Worm (Caenorhabditis elegans): Measurements from ENCODE around the gene ZC13.2.

The ZC13.2 gene

DNA sequence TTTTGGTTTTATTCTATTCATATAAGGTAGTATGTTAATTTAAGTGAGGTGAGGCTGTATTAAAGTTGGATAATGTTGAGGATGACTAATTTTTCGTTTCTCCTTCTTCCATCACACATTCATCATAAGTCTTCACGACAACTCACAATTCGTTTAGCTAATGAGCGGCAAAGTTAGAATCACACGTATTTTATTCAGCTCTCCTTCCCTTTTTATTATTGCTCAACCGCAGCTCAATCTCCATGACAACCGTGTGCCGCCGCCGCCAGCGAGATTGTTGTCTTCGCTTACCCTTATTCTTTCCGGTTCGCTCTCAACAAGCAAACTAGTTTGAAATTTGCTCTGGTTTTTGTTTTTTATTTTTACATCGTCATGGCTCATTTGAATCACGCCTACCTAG is at the start of gene ZC13.2:
TSS of gene ZC13.2 (plus strand) at position 301 of the 400 bp plus-strand sequence.
- TF ChIP-seq sox-4 (tag; optimal IDR thresholded peaks at IDR 0.05) = no peak
- TF ChIP-seq ceh-8 (GFP tag; optimal IDR thresholded peaks at IDR 0.05) = peak; percentile 25
- no peak for TF ChIP-seq ceh-88 (GFP tag; IDR thresholded peaks at IDR 0.05)
- no peak for TF ChIP-seq elt-3 (tag; optimal IDR thresholded peaks at IDR 0.05)
- peak; percentile 61 for TF ChIP-seq fkh-8 (tag; optimal IDR thresholded peaks at IDR 0.05)

DNA sequence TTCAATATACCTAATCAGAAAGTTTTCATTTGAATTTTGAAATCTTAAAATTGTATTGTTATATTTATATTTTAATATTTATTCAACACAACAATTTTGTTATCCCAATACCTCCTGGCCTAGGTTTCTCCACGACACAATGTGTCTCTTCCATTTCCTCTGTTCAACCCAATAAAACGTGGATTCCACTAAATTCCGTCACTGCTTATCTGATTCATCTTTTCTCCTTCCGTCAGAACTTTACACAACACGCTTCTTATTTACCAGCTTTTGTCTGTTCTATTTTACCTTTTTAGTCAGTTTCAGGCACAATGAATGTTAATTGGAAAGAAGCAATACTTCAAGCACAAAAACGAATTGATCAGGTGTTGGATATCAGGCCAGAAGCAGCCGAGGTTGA is 46.0 kb upstream of the ZC13.2 start, which contains the start of gene F39H12.1:
TSS of gene F39H12.1 (plus strand) at position 301 of the 400 bp plus-strand sequence.
- no peak for TF ChIP-seq efl-1 (optimal IDR thresholded peaks at IDR 0.05)
- TF ChIP-seq efl-1 (GFP tag; optimal IDR thresholded peaks at IDR 0.05 in 1 of 2) = peak in 1 of 2 experiments; percentile 63
- no peak for TF ChIP-seq ces-1 (GFP tag; optimal IDR thresholded peaks at IDR 0.05)
- TF ChIP-seq snpc-4 (tag; optimal IDR thresholded peaks at IDR 0.05) = no peak

DNA sequence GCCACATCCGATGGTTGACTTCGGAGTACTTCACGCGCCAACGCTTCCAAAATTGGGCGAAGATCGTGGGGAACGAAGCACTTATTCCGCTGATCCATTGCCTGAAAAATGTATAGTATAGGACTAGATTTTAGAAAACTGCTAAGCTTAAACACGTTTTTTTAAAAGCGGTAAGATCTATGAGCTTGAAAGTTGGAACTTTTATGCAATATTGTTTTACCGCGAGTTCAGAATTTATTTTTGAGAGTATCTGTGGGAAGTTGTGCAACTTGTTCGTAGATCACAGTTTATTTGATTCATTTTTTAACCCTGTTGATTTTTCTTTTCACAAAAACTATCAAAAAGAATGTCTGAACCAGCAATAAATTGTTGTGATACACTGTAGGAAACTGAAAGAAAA is 39.1 kb upstream of the ZC13.2 start, which contains the start of gene F39H12.3:
TSS of gene F39H12.3 (minus strand) at position 101 of the 400 bp plus-strand sequence.
- no peak for TF ChIP-seq rnt-1 (tag; optimal IDR thresholded peaks at IDR 0.05)
- no peak for TF ChIP-seq pqm-1 (tag; optimal IDR thresholded peaks at IDR 0.05)
- no peak for TF ChIP-seq mab-9 (GFP tag; IDR thresholded peaks at IDR 0.05)
- no peak for TF ChIP-seq F16B12.6 (tag; optimal IDR thresholded peaks at IDR 0.05)
- TF ChIP-seq C04F5.9 (tag; optimal IDR thresholded peaks at IDR 0.05) = no peak
- TF ChIP-seq mef-2 (tag; optimal IDR thresholded peaks at IDR 0.05) = no peak
- TF ChIP-seq sox-4 (tag; optimal IDR thresholded peaks at IDR 0.05) = no peak
- no peak for TF ChIP-seq hlh-4 (tag; optimal IDR thresholded peaks at IDR 0.05)
- no peak for TF ChIP-seq nhr-237 (tag; optimal IDR thresholded peaks at IDR 0.05)
- TF ChIP-seq lir-3 (tag; optimal IDR thresholded peaks at IDR 0.05; ENCODE audit: poor library complexity) = no peak
- TF ChIP-seq ztf-4 (tag; optimal IDR thresholded peaks at IDR 0.05) = no peak
- no peak for TF ChIP-seq zip-4 (GFP tag; optimal IDR thresholded peaks at IDR 0.05)
- no peak for TF ChIP-seq nhr-47 (tag; optimal IDR thresholded peaks at IDR 0.05)
- TF ChIP-seq nhr-77 (tag; optimal IDR thresholded peaks at IDR 0.05) = no peak
- no peak for TF ChIP-seq nhr-19 (GFP tag; conservative IDR thresholded peaks at IDR 0.05)
- no peak for TF ChIP-seq egl-27 (tag; optimal IDR thresholded peaks at IDR 0.05)
- TF ChIP-seq fkh-8 (tag; optimal IDR thresholded peaks at IDR 0.05) = no peak
- no peak for TF ChIP-seq ztf-11 (tag; optimal IDR thresholded peaks at IDR 0.05)

DNA sequence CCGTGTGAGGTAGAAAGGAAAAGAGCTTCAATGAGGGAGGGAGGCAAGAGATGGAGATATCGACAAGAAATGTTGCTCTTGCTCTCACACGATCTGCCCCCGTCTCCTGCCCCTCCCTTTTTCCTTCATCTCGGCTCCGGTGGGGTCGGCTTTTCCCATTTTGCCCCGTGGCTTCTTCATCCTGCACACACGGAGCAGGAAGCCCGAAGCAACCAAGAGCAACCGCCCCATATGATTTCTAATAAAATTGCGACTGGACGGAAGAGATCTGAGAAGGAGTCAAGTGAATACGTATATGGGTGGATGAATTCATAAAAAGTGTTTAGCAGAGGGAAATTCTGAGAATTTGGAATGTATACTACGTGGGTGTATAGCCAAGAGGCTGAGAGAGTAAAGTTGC is 35.8 kb upstream of the ZC13.2 start:
- TF ChIP-seq hpl-2 (GFP tag; optimal IDR thresholded peaks at IDR 0.05) = no peak
- TF ChIP-seq tlp-1 (tag; optimal IDR thresholded peaks at IDR 0.05) = no peak
- TF ChIP-seq dsc-1 (tag; optimal IDR thresholded peaks at IDR 0.05) = peak; percentile 47
- peak; percentile 71 for TF ChIP-seq egl-13 (tag; optimal IDR thresholded peaks at IDR 0.05)
- TF ChIP-seq nhr-19 (GFP tag; conservative IDR thresholded peaks at IDR 0.05) = no peak
- no peak for TF ChIP-seq nhr-84 (tag; optimal IDR thresholded peaks at IDR 0.05)
- peak in 1 of 3 experiments; percentile 46 for TF ChIP-seq ceh-82 (tag; optimal IDR thresholded peaks at IDR 0.05)
- TF ChIP-seq unc-86 (tag; optimal IDR thresholded peaks at IDR 0.05) = peak; percentile 20
- TF ChIP-seq snu-23 (GFP tag; optimal IDR thresholded peaks at IDR 0.05) = peak; percentile 9
- TF ChIP-seq fkh-10 (GFP tag; optimal IDR thresholded peaks at IDR 0.05) = peak; percentile 45
- TF ChIP-seq nhr-77 (tag; optimal IDR thresholded peaks at IDR 0.05) = no peak
- no peak for TF ChIP-seq aly-2 (tag; optimal IDR thresholded peaks at IDR 0.05)
- peak; percentile 74 for TF ChIP-seq lin-14 (GFP tag; optimal IDR thresholded peaks at IDR 0.05)
- peak in 1 of 2 experiments; percentile 3 for TF ChIP-seq lin-35 (GFP tag; optimal IDR thresholded peaks at IDR 0.05)
- TF ChIP-seq rnt-1 (tag; optimal IDR thresholded peaks at IDR 0.05) = no peak
- TF ChIP-seq fkh-8 (tag; optimal IDR thresholded peaks at IDR 0.05) = peak; percentile 93
- TF ChIP-seq tbx-2 (tag; optimal IDR thresholded peaks at IDR 0.05) = no peak
- no peak for TF ChIP-seq grh-1 (GFP tag; IDR thresholded peaks at IDR 0.05)
- no peak for TF ChIP-seq pqm-1 (tag; optimal IDR thresholded peaks at IDR 0.05)
- no peak for TF ChIP-seq unc-98 (GFP tag; IDR thresholded peaks at IDR 0.05)
- TF ChIP-seq swsn-7 (tag; optimal IDR thresholded peaks at IDR 0.05) = peak; percentile 21
- peak; percentile 63 for TF ChIP-seq nhr-47 (tag; optimal IDR thresholded peaks at IDR 0.05)
- no peak for TF ChIP-seq nhr-237 (tag; optimal IDR thresholded peaks at IDR 0.05)
- TF ChIP-seq unc-130 (tag; optimal IDR thresholded peaks at IDR 0.05) = no peak
- peak; percentile 59 for TF ChIP-seq nhr-71 (tag; optimal IDR thresholded peaks at IDR 0.05)
